Fruit fly (Drosophila melanogaster) whole organism, embryonic: ENCODE results near the gene CG15480.

Experiments
- Antp ChIP-seq: fragments of 200-800 bp; sonication (Bioruptor generic); optimal IDR thresholded peaks from 3 replicates; lab custom pipeline; 2016; ENCODE audit warnings: missing biosample characterization, missing genetic modification characterization
- Asciz ChIP-seq: fragments of 200-800 bp; sonication (Bioruptor generic); optimal IDR thresholded peaks from 2 replicates; lab custom pipeline; 2017; ENCODE audit warnings: missing biosample characterization, mild to moderate bottlenecking, missing genetic modification characterization, missing genetic modification reagents
- Atf6 ChIP-seq: fragments of 200-800 bp; sonication (Bioruptor generic); IDR thresholded peaks from 2 replicates; pipeline ENCODE4 v1.3.6; 2022; ENCODE audit warnings: missing biosample characterization, missing genetic modification characterization
- CG11247 ChIP-seq: fragments of 200-800 bp; sonication (Bioruptor generic); IDR thresholded peaks from 2 replicates; pipeline ENCODE4 v1.3.6; 2022; ENCODE audit warnings: missing biosample characterization, missing genetic modification characterization
- CG11398 ChIP-seq: fragments of 200-800 bp; sonication (Bioruptor generic); optimal IDR thresholded peaks from 2 replicates; lab custom pipeline; 2016; ENCODE audit warnings: missing biosample characterization, missing genetic modification characterization
- CG11560 ChIP-seq: fragments of 200-800 bp; sonication (Bioruptor generic); IDR thresholded peaks from 3 replicates; pipeline ENCODE4 v1.3.6; 2022; ENCODE audit warnings: missing biosample characterization, missing genetic modification characterization
- CG13287 ChIP-seq: fragments of 200-800 bp; sonication (Bioruptor generic); IDR thresholded peaks from 2 replicates; pipeline ENCODE4 v1.3.6; 2022; ENCODE audit warnings: missing biosample characterization, missing genetic modification characterization; ENCODE audit not compliant: partially characterized antibody
- CG13296 ChIP-seq: fragments of 200-800 bp; sonication (Bioruptor generic); optimal IDR thresholded peaks from 3 replicates; lab custom pipeline; 2018; ENCODE audit warnings: missing biosample characterization, mild to moderate bottlenecking, missing genetic modification characterization
- CG13424 ChIP-seq: fragments of 200-800 bp; sonication (Bioruptor generic); optimal IDR thresholded peaks from 2 replicates; lab custom pipeline; 2019; ENCODE audit warnings: missing biosample characterization, mild to moderate bottlenecking, missing genetic modification characterization, moderate library complexity
- CG1647 ChIP-seq: fragments of 200-800 bp; sonication (Bioruptor generic); optimal IDR thresholded peaks from 3 replicates; lab custom pipeline; 2016; ENCODE audit warnings: missing biosample characterization, missing genetic modification characterization
- CG2116 ChIP-seq: fragments of 200-800 bp; sonication (Bioruptor generic); optimal IDR thresholded peaks from 3 replicates; lab custom pipeline; 2018; ENCODE audit warnings: missing biosample characterization, mild to moderate bottlenecking, missing genetic modification characterization
- CG31224 ChIP-seq: fragments of 200-800 bp; sonication (Bioruptor generic); IDR thresholded peaks from 2 replicates; pipeline ENCODE4 v1.3.6; 2022; ENCODE audit warnings: missing biosample characterization, missing genetic modification characterization
- CG32767 ChIP-seq: fragments of 200-800 bp; sonication (Bioruptor generic); IDR thresholded peaks from 2 replicates; pipeline ENCODE4 v1.3.6; 2022; ENCODE audit warnings: missing biosample characterization, missing genetic modification characterization
- CG6254 ChIP-seq: fragments of 200-800 bp; sonication (Bioruptor generic); optimal IDR thresholded peaks from 3 replicates; lab custom pipeline; 2017; ENCODE audit warnings: mild to moderate bottlenecking, missing biosample characterization, missing genetic modification reagents, missing genetic modification characterization
- CG6654 ChIP-seq: fragments of 200-800 bp; sonication (Bioruptor generic); optimal IDR thresholded peaks from 2 replicates; lab custom pipeline; 2017; ENCODE audit warnings: missing biosample characterization, mild to moderate bottlenecking, missing genetic modification characterization
- CG6813 ChIP-seq: fragments of 200-800 bp; sonication (Bioruptor generic); optimal IDR thresholded peaks from 2 replicates; lab custom pipeline; 2017; ENCODE audit warnings: missing biosample characterization, missing genetic modification characterization, mild to moderate bottlenecking, moderate library complexity, missing genetic modification reagents
- CG7372 ChIP-seq: fragments of 200-800 bp; sonication (Bioruptor generic); IDR thresholded peaks from 2 replicates; pipeline ENCODE4 v1.3.6; 2022; ENCODE audit warnings: missing biosample characterization, missing genetic modification characterization
- CTCF ChIP-seq: fragments of 200-800 bp; sonication (Bioruptor generic); optimal IDR thresholded peaks from 2 replicates; lab custom pipeline; 2017; ENCODE audit warnings: missing biosample characterization, mild to moderate bottlenecking, missing genetic modification characterization, moderate library complexity
- CrebB ChIP-seq: fragments of 200-800 bp; sonication (Bioruptor generic); optimal IDR thresholded peaks from 3 replicates; lab custom pipeline; 2018; ENCODE audit warnings: missing biosample characterization, mild to moderate bottlenecking, missing genetic modification characterization
- Dip2 ChIP-seq: fragments of 200-800 bp; sonication (Bioruptor generic); IDR thresholded peaks from 2 replicates; pipeline ENCODE4 v1.3.6; 2022; ENCODE audit warnings: missing biosample characterization, missing genetic modification characterization
- Dll ChIP-seq: fragments of 200-800 bp; sonication (Bioruptor generic); IDR thresholded peaks from 4 replicates; pipeline ENCODE4 v1.3.6; 2022; ENCODE audit warnings: missing biosample characterization, missing genetic modification characterization; ENCODE audit not compliant: partially characterized antibody
- Fer2 ChIP-seq: fragments of 200-800 bp; sonication (Bioruptor generic); optimal IDR thresholded peaks from 2 replicates; lab custom pipeline; 2018; ENCODE audit warnings: missing biosample characterization, mild to moderate bottlenecking, missing genetic modification characterization, moderate library complexity
- GATAe ChIP-seq: fragments of 200-800 bp; sonication (Bioruptor generic); conservative IDR thresholded peaks from 2 replicates; pipeline ENCODE4 v1.3.6; 2022; ENCODE audit warnings: missing biosample characterization, missing genetic modification characterization
- HmgD ChIP-seq: fragments of 200-800 bp; sonication (Bioruptor generic); optimal IDR thresholded peaks from 3 replicates; lab custom pipeline; 2016; ENCODE audit warnings: missing biosample characterization, missing genetic modification characterization
- MTF-1 ChIP-seq: fragments of 200-800 bp; sonication (Bioruptor generic); optimal IDR thresholded peaks from 2 replicates; lab custom pipeline; 2018; ENCODE audit warnings: missing biosample characterization, mild to moderate bottlenecking, missing genetic modification characterization, borderline replicate concordance
- Max ChIP-seq: fragments of 200-800 bp; sonication (Bioruptor generic); optimal IDR thresholded peaks from 2 replicates; lab custom pipeline; 2016; ENCODE audit warnings: missing biosample characterization, mild to moderate bottlenecking, missing genetic modification characterization
- Optix ChIP-seq: fragments of 200-800 bp; sonication (Bioruptor generic); IDR thresholded peaks from 3 replicates; pipeline ENCODE4 v1.3.6; 2022; ENCODE audit warnings: missing biosample characterization, missing genetic modification characterization
- Poxn ChIP-seq: fragments of 200-800 bp; sonication (Bioruptor generic); IDR thresholded peaks from 2 replicates; pipeline ENCODE4 v1.3.6; 2022; ENCODE audit warnings: missing biosample characterization, missing genetic modification characterization
- Sin3A ChIP-seq: fragments of >200 bp; optimal IDR thresholded peaks from 2 replicates; lab custom pipeline; 2018
- Six4 ChIP-seq: fragments of 200-800 bp; sonication (Bioruptor generic); optimal IDR thresholded peaks from 2 replicates; lab custom pipeline; 2016; ENCODE audit warnings: missing biosample characterization, missing genetic modification characterization
- Spps ChIP-seq: fragments of 200-800 bp; sonication (Bioruptor generic); optimal IDR thresholded peaks from 2 replicates; lab custom pipeline; 2018; ENCODE audit warnings: missing biosample characterization, mild to moderate bottlenecking, missing genetic modification characterization
- Sry-δ ChIP-seq: fragments of 200-800 bp; sonication (Bioruptor generic); optimal IDR thresholded peaks from 2 replicates; lab custom pipeline; 2016; ENCODE audit warnings: missing biosample characterization, missing genetic modification characterization
- Ssrp ChIP-seq: fragments of 200-800 bp; sonication (Bioruptor generic); optimal IDR thresholded peaks from 2 replicates; lab custom pipeline; 2018; ENCODE audit warnings: missing biosample characterization, mild to moderate bottlenecking, missing genetic modification characterization, moderate library complexity
- YL-1 ChIP-seq: fragments of 200-800 bp; sonication (Bioruptor generic); optimal IDR thresholded peaks from 3 replicates; lab custom pipeline; 2017; ENCODE audit warnings: missing biosample characterization, mild to moderate bottlenecking, missing genetic modification characterization
- aop ChIP-seq: fragments of 200-800 bp; sonication (Bioruptor generic); IDR thresholded peaks from 2 replicates; pipeline ENCODE4 v1.3.6; 2022; ENCODE audit warnings: missing biosample characterization, missing genetic modification characterization
- cg ChIP-seq: fragments of 200-800 bp; sonication (Bioruptor generic); optimal IDR thresholded peaks from 3 replicates; lab custom pipeline; 2019; ENCODE audit warnings: missing biosample characterization, mild to moderate bottlenecking, missing genetic modification characterization, moderate library complexity
- chn ChIP-seq: fragments of 200-800 bp; sonication (Bioruptor generic); optimal IDR thresholded peaks from 2 replicates; lab custom pipeline; 2016; ENCODE audit warnings: missing biosample characterization, missing genetic modification characterization
- ci ChIP-seq: fragments of 200-800 bp; sonication (Bioruptor generic); IDR thresholded peaks from 3 replicates; pipeline ENCODE4 v1.3.6; 2022; ENCODE audit warnings: missing biosample characterization, missing genetic modification characterization
- dmrt99B ChIP-seq: fragments of 200-800 bp; sonication (Bioruptor generic); optimal IDR thresholded peaks from 2 replicates; lab custom pipeline; 2018; ENCODE audit warnings: missing biosample characterization, mild to moderate bottlenecking, missing genetic modification characterization, moderate library complexity
- eve ChIP-seq, 2 experiments: fragments of >200 bp; optimal IDR thresholded peaks; 2 replicates each; lab custom pipeline; 2017; ENCODE audit warnings: missing biosample characterization in 2 of 2, missing genetic modification characterization in 2 of 2
- fd3F ChIP-seq: fragments of 200-800 bp; sonication (Bioruptor generic); optimal IDR thresholded peaks from 2 replicates; lab custom pipeline; 2018; ENCODE audit warnings: missing biosample characterization, mild to moderate bottlenecking, missing genetic modification characterization, moderate library complexity
- ken ChIP-seq: fragments of 200-800 bp; sonication (Bioruptor generic); IDR thresholded peaks from 3 replicates; pipeline ENCODE4 v1.3.6; 2022; ENCODE audit warnings: missing biosample characterization, missing genetic modification characterization
- kni ChIP-seq: fragments of 200-800 bp; sonication (Bioruptor generic); optimal IDR thresholded peaks from 3 replicates; lab custom pipeline; 2017; ENCODE audit warnings: mild to moderate bottlenecking, missing biosample characterization, missing genetic modification reagents, missing genetic modification characterization
- mam ChIP-seq: fragments of 200-800 bp; sonication (Bioruptor generic); optimal IDR thresholded peaks from 3 replicates; lab custom pipeline; 2016; ENCODE audit warnings: missing biosample characterization, missing genetic modification characterization
- mld ChIP-seq: fragments of 200-800 bp; sonication (Bioruptor generic); IDR thresholded peaks from 3 replicates; pipeline ENCODE4 v1.3.6; 2022; ENCODE audit warnings: missing biosample characterization, missing genetic modification characterization; ENCODE audit not compliant: partially characterized antibody
- repo ChIP-seq: fragments of 200-800 bp; sonication (Bioruptor generic); optimal IDR thresholded peaks from 2 replicates; lab custom pipeline; 2016; ENCODE audit warnings: missing biosample characterization, missing genetic modification characterization
- sim ChIP-seq: fragments of 200-800 bp; sonication (Bioruptor generic); IDR thresholded peaks from 2 replicates; pipeline ENCODE4 v1.3.6; 2022; ENCODE audit warnings: missing biosample characterization, missing genetic modification characterization
- sisA ChIP-seq: fragments of 200-800 bp; sonication (Bioruptor generic); IDR thresholded peaks from 2 replicates; pipeline ENCODE4 v1.3.6; 2022; ENCODE audit warnings: missing biosample characterization, missing genetic modification characterization
- tap ChIP-seq: fragments of 200-800 bp; optimal IDR thresholded peaks from 3 replicates; lab custom pipeline; 2019; ENCODE audit warnings: missing biosample characterization, mild to moderate bottlenecking, missing genetic modification characterization, moderate library complexity
- trh ChIP-seq: fragments of 200-800 bp; sonication (Bioruptor generic); optimal IDR thresholded peaks from 2 replicates; lab custom pipeline; 2016; ENCODE audit warnings: missing biosample characterization, missing genetic modification characterization
- vfl ChIP-seq: fragments of 200-800 bp; sonication (Bioruptor generic); optimal IDR thresholded peaks from 2 replicates; lab custom pipeline; 2016; ENCODE audit warnings: missing biosample characterization, missing genetic modification characterization
- vnd ChIP-seq: fragments of 200-800 bp; sonication (Bioruptor generic); IDR thresholded peaks from 3 replicates; pipeline ENCODE4 v1.3.6; 2022; ENCODE audit warnings: missing biosample characterization, missing genetic modification characterization; ENCODE audit not compliant: partially characterized antibody

Gene CG15480

dm6 chr2L:13191894-13192293, 33.2 kb downstream of the CG15480 start, which contains the start of the genes CG16974 and Edem2 (continued):
- TF ChIP-seq YL-1 (peak; percentile 80), vnd (GFP tag; lab: Robert Waterston, UW) (no peak), CrebB (tag; lab: Kevin White, UChicago) (peak; percentile 12), Max (GFP tag; lab: Kevin White, UChicago) (peak; percentile 60), Dip2 (no peak), Atf6 (GFP tag; lab: Robert Waterston, UW) (peak; percentile 70; the same call in 1 of the 2 replicates), tap (tag; lab: Kevin White, UChicago) (no peak), CG32767 (GFP tag; lab: Robert Waterston, UW) (peak; percentile 71), Six4 (GFP tag; lab: Kevin White, UChicago) (peak; percentile 64), mam (peak; percentile 34), aop (GFP tag; lab: Robert Waterston, UW) (no peak), repo (GFP tag; lab: Kevin White, UChicago) (no peak), cg (no peak), Sry-δ (GFP tag; lab: Kevin White, UChicago) (peak; percentile 3), CG13424 (tag; lab: Kevin White, UChicago) (peak; percentile 73), MTF-1 (GFP tag; lab: Kevin White, UChicago) (no peak), CG13296 (GFP tag; lab: Kevin White, UChicago) (no peak), CG6654 (GFP tag; lab: Kevin White, UChicago) (no peak), GATAe (GFP tag; lab: Robert Waterston, UW) (peak; percentile 87), trh (GFP tag; lab: Kevin White, UChicago) (peak; percentile 4), sisA (GFP tag; lab: Robert Waterston, UW) (peak; percentile 79), Dll (no peak), CG1647 (GFP tag; lab: Kevin White, UChicago) (peak; percentile 39), CG11247 (GFP tag; lab: Robert Waterston, UW) (peak; percentile 47; the same call in 1 of the 2 replicates), Spps (peak; percentile 50), CG6254 (GFP tag; lab: Kevin White, UChicago) (no peak), CG31224 (GFP tag; lab: Robert Waterston, UW) (peak; percentile 72), mld (GFP tag; lab: Robert Waterston, UW) (no peak), chn (GFP tag; lab: Kevin White, UChicago) (peak; percentile 68), CG11560 (peak; percentile 39; the same call in 1 of the 3 replicates), CG6813 (GFP tag; lab: Kevin White, UChicago) (no peak), Asciz (GFP tag; lab: Kevin White, UChicago) (no peak), Sin3A (peak; percentile 60), vfl (peak; percentile 70), CG11398 (no peak), fd3F (GFP tag; lab: Kevin White, UChicago) (peak; percentile 30), CG2116 (peak; percentile 74), CG7372 (GFP tag; lab: Robert Waterston, UW) (peak; percentile 44; the same call in 1 of the 2 replicates), CTCF (no peak), Optix (GFP tag; lab: Robert Waterston, UW) (peak; percentile 61; the same call in 1 of the 3 replicates), Antp (GFP tag; lab: Kevin White, UChicago) (no peak), dmrt99B (tag; lab: Kevin White, UChicago) (no peak), CG13287 (peak; percentile 34; the same call in 1 of the 2 replicates), sim (GFP tag; lab: Robert Waterston, UW) (no peak), Ssrp (tag; lab: Kevin White, UChicago) (peak; percentile 60), Fer2 (tag; lab: Kevin White, UChicago) (no peak), HmgD (no peak), kni (GFP tag; lab: Kevin White, UChicago) (no peak), ci (GFP tag; lab: Robert Waterston, UW) (peak; percentile 80), eve (GFP tag; optimal IDR thresholded peaks at IDR 0.05; lab: Kevin White, UChicago) (no peak), Poxn (GFP tag; lab: Robert Waterston, UW) (no peak), ken (peak; percentile 79)
